Fruit fly (Drosophila melanogaster): ENCODE data around the gene CG6770.

- peak; percentile 88 for TF ChIP-seq CG7556 (GFP tag; optimal IDR thresholded peaks at IDR 0.05)
- no peak for TF ChIP-seq CG7745 (tag; optimal IDR thresholded peaks at IDR 0.05)
- TF ChIP-seq CG15514 (GFP tag; optimal IDR thresholded peaks at IDR 0.05), result peak; percentile 95
- no peak for TF ChIP-seq MTF-1 (GFP tag; optimal IDR thresholded peaks at IDR 0.05; ENCODE audit: borderline replicate concordance)
- peak; percentile 7 for TF ChIP-seq Dek (tag; optimal IDR thresholded peaks at IDR 0.05)
- TF ChIP-seq CG15073 (GFP tag; optimal IDR thresholded peaks at IDR 0.05), result peak; percentile 28
- TF ChIP-seq CTCF (GFP tag; optimal IDR thresholded peaks at IDR 0.05), result no peak
- no peak for TF ChIP-seq gro (GFP tag; optimal IDR thresholded peaks at IDR 0.05)
- no peak for TF ChIP-seq Sin3A (optimal IDR thresholded peaks at IDR 0.05)
- TF ChIP-seq D19A (tag; optimal IDR thresholded peaks at IDR 0.05), result peak; percentile 36
- no peak for TF ChIP-seq bowl (GFP tag; IDR thresholded peaks at IDR 0.05)
- TF ChIP-seq sens-2 (GFP tag; IDR thresholded peaks at IDR 0.05), result no peak
- peak; percentile 24 for TF ChIP-seq CG9817 (tag; optimal IDR thresholded peaks at IDR 0.05)
- peak in 1 of 2 experiments; percentile 16 for TF ChIP-seq Hr78 (GFP tag; optimal IDR thresholded peaks at IDR 0.05)
Measured at dm6 chr2L:12026458-12027431, 19.2 kb downstream of the CG6770 start.
